Worm (Caenorhabditis elegans) whole organism, L1 larva: ENCODE measurements around the gene F53C3.6.

Experiments used
- C04F5.9 ChIP-seq: sonication (generic microtip); optimal IDR thresholded peaks from 2 replicates; lab custom pipeline; 2016; ENCODE audit warnings: missing genetic modification characterization, missing compliant biosample characterization
- Y116A8C.19 ChIP-seq: sonication (generic microtip); optimal IDR thresholded peaks from 2 replicates; lab custom pipeline; 2016; ENCODE audit warnings: missing compliant biosample characterization, missing genetic modification characterization, borderline replicate concordance
- aha-1 ChIP-seq: fragments of 150-350 bp; optimal IDR thresholded peaks from 2 replicates; lab custom pipeline; 2014; ENCODE audit warnings: missing biosample characterization, missing genetic modification characterization
- aly-2 ChIP-seq: fragments of 150-350 bp; optimal IDR thresholded peaks from 2 replicates; lab custom pipeline; 2014; ENCODE audit warnings: missing biosample characterization, missing genetic modification characterization
- ama-1 ChIP-seq: fragments of 150-350 bp; optimal IDR thresholded peaks from 2 replicates; lab custom pipeline; 2014
- ceh-8 ChIP-seq: fragments of 200-800 bp; sonication (Bioruptor generic); optimal IDR thresholded peaks from 2 replicates; lab custom pipeline; 2018; ENCODE audit warnings: mild to moderate bottlenecking, missing genetic modification characterization, moderate library complexity, missing compliant biosample characterization
- ceh-82 ChIP-seq, 3 experiments: fragments of 150-350 bp in 1 of 3; sonication (generic microtip) in 2 of 3; optimal IDR thresholded peaks; 2 replicates each; lab custom pipeline; 2014 to 2017; ENCODE audit warnings: missing biosample characterization in 3 of 3, missing genetic modification characterization in 3 of 3
- ceh-88 ChIP-seq: fragments of 200-800 bp; sonication (Bioruptor generic); IDR thresholded peaks from 2 replicates; pipeline ENCODE4 v1.3.6; 2022; ENCODE audit warnings: missing genetic modification characterization, missing compliant biosample characterization
- ces-1 ChIP-seq: fragments of 150-350 bp; optimal IDR thresholded peaks from 2 replicates; lab custom pipeline; 2014; ENCODE audit warnings: missing biosample characterization, missing genetic modification reagents, missing genetic modification characterization
- dpl-1 ChIP-seq, 3 experiments: fragments of 150-350 bp in 2 of 3; sonication (generic microtip) in 1 of 3; optimal IDR thresholded peaks; 2 replicates each; lab custom pipeline; 2014 to 2017; ENCODE audit warnings: missing biosample characterization in 3 of 3, missing genetic modification characterization in 3 of 3, missing genetic modification reagents in 3 of 3
- efl-1 ChIP-seq, 4 experiments: fragments of 150-350 bp; optimal IDR thresholded peaks in 3 of 4; peaks in 1 of 4; 1 replicate in 1 of 4; 2 replicates in 3 of 4; lab custom pipeline; 2014; ENCODE audit warnings: missing biosample characterization in 2 of 4, missing genetic modification characterization in 2 of 4, missing genetic modification reagents in 2 of 4
- efl-3 ChIP-seq: fragments of 200-800 bp; sonication (Bioruptor generic); optimal IDR thresholded peaks from 2 replicates; lab custom pipeline; 2018; ENCODE audit warnings: mild to moderate bottlenecking, missing genetic modification characterization, missing compliant biosample characterization
- egl-13 ChIP-seq: sonication (generic microtip); optimal IDR thresholded peaks from 2 replicates; lab custom pipeline; 2016; ENCODE audit warnings: missing genotype, missing genetic modification reagents, missing genetic modification characterization, missing compliant biosample characterization
- egl-27 ChIP-seq, 2 experiments: fragments of 150-350 bp in 1 of 2; sonication (generic microtip); optimal IDR thresholded peaks; 3 replicates each; lab custom pipeline; 2017 to 2018; ENCODE audit warnings: missing biosample characterization in 2 of 2, missing genetic modification characterization in 2 of 2, missing genetic modification reagents in 2 of 2
- ets-5 ChIP-seq: fragments of 200-800 bp; sonication (Bioruptor generic); IDR thresholded peaks from 2 replicates; pipeline ENCODE4 v1.3.6; 2022; ENCODE audit warnings: missing genetic modification characterization, missing compliant biosample characterization
- fkh-10 ChIP-seq: sonication (generic microtip); optimal IDR thresholded peaks from 2 replicates; lab custom pipeline; 2017; ENCODE audit warnings: missing biosample characterization, missing genetic modification reagents, missing genetic modification characterization
- fkh-4 ChIP-seq: sonication (generic microtip); optimal IDR thresholded peaks from 2 replicates; lab custom pipeline; 2016; ENCODE audit warnings: missing compliant biosample characterization, missing genetic modification characterization, borderline replicate concordance
- grh-1 ChIP-seq: fragments of 200-800 bp; sonication (Bioruptor generic); IDR thresholded peaks from 2 replicates; pipeline ENCODE4 v1.3.6; 2022; ENCODE audit warnings: missing genetic modification reagents, missing genetic modification characterization, missing compliant biosample characterization
- hlh-17 ChIP-seq: fragments of 200-800 bp; sonication (Bioruptor generic); optimal IDR thresholded peaks from 2 replicates; lab custom pipeline; 2018; ENCODE audit warnings: missing genetic modification characterization, mild to moderate bottlenecking, missing compliant biosample characterization, moderate library complexity, borderline replicate concordance
- irx-1 ChIP-seq: sonication (generic microtip); optimal IDR thresholded peaks from 2 replicates; lab custom pipeline; 2016; ENCODE audit warnings: missing genetic modification characterization, missing compliant biosample characterization
- jun-1 ChIP-seq: fragments of 150-350 bp; optimal IDR thresholded peaks from 2 replicates; lab custom pipeline; 2014; ENCODE audit warnings: missing biosample characterization, missing genetic modification reagents, missing genetic modification characterization
- lin-14 ChIP-seq: fragments of 200-800 bp; sonication (Bioruptor generic); optimal IDR thresholded peaks from 2 replicates; lab custom pipeline; 2018; ENCODE audit warnings: mild to moderate bottlenecking, missing genetic modification characterization, moderate library complexity, missing compliant biosample characterization
- lin-15B ChIP-seq: fragments of 150-350 bp; sonication (generic microtip); optimal IDR thresholded peaks from 3 replicates; lab custom pipeline; 2014; ENCODE audit warnings: missing biosample characterization, missing genetic modification characterization
- lin-35 ChIP-seq, 2 experiments: fragments of 150-350 bp; optimal IDR thresholded peaks; 2 replicates each; lab custom pipeline; 2014; ENCODE audit warnings: missing biosample characterization in 2 of 2, missing genetic modification characterization in 2 of 2, missing genetic modification reagents in 2 of 2
- lir-3 ChIP-seq: sonication (generic microtip); optimal IDR thresholded peaks from 2 replicates; lab custom pipeline; 2016; ENCODE audit warnings: mild to moderate bottlenecking, missing genetic modification characterization, moderate library complexity, missing compliant biosample characterization; ENCODE audit not compliant: poor library complexity
- lsy-2 ChIP-seq, 2 experiments: fragments of 150-350 bp; optimal IDR thresholded peaks; 2 replicates each; lab custom pipeline; 2014; ENCODE audit warnings: missing biosample characterization in 2 of 2, missing genetic modification characterization in 2 of 2
- mab-9 ChIP-seq: fragments of 200-800 bp; sonication (Bioruptor generic); IDR thresholded peaks from 2 replicates; pipeline ENCODE4 v1.3.6; 2022; ENCODE audit warnings: missing genetic modification reagents, missing genetic modification characterization, missing compliant biosample characterization
- mdl-1 ChIP-seq, 2 experiments: fragments of 150-350 bp; optimal IDR thresholded peaks; 2 replicates each; lab custom pipeline; 2014 to 2017; ENCODE audit warnings: missing biosample characterization in 2 of 2, missing genetic modification characterization in 2 of 2, inconsistent platforms in 1 of 2
- mef-2 ChIP-seq: fragments of 150-350 bp; optimal IDR thresholded peaks from 2 replicates; lab custom pipeline; 2014; ENCODE audit warnings: missing biosample characterization, missing genetic modification characterization
- nhr-11 ChIP-seq: fragments of 150-350 bp; optimal IDR thresholded peaks from 2 replicates; lab custom pipeline; 2014; ENCODE audit warnings: missing biosample characterization, missing genetic modification characterization
- nhr-19 ChIP-seq: fragments of 200-800 bp; sonication (Bioruptor generic); conservative IDR thresholded peaks from 2 replicates; pipeline ENCODE4 v1.3.6; 2022; ENCODE audit warnings: missing genetic modification characterization, missing compliant biosample characterization
- nhr-28 ChIP-seq: fragments of 150-350 bp; optimal IDR thresholded peaks from 2 replicates; lab custom pipeline; 2014; ENCODE audit warnings: missing biosample characterization, missing genetic modification characterization
- nhr-71 ChIP-seq: sonication (generic microtip); optimal IDR thresholded peaks from 2 replicates; lab custom pipeline; 2016; ENCODE audit warnings: mild to moderate bottlenecking, missing genetic modification characterization, moderate library complexity, missing compliant biosample characterization
- nhr-76 ChIP-seq: sonication (generic microtip); optimal IDR thresholded peaks from 2 replicates; lab custom pipeline; 2017; ENCODE audit warnings: missing biosample characterization, missing genetic modification characterization
- nhr-90 ChIP-seq: sonication (generic microtip); optimal IDR thresholded peaks from 2 replicates; lab custom pipeline; 2016; ENCODE audit warnings: mild to moderate bottlenecking, missing genetic modification characterization, missing compliant biosample characterization; ENCODE audit not compliant: poor library complexity
- pag-3 ChIP-seq: sonication (generic microtip); optimal IDR thresholded peaks from 2 replicates; lab custom pipeline; 2017; ENCODE audit warnings: missing genetic modification characterization, mild to moderate bottlenecking, missing compliant biosample characterization, antibody characterized with exemption, borderline replicate concordance; ENCODE audit not compliant: insufficient read depth
- pqm-1 ChIP-seq: sonication (generic microtip); optimal IDR thresholded peaks from 3 replicates; lab custom pipeline; 2017; ENCODE audit warnings: missing biosample characterization, missing genetic modification characterization
- skn-1 ChIP-seq: fragments of 150-350 bp; optimal IDR thresholded peaks from 2 replicates; lab custom pipeline; 2014; ENCODE audit warnings: missing biosample characterization, missing genetic modification characterization
- sox-4 ChIP-seq: sonication (generic microtip); optimal IDR thresholded peaks from 2 replicates; lab custom pipeline; 2016; ENCODE audit warnings: missing genetic modification characterization, missing compliant biosample characterization
- sptf-1 ChIP-seq: fragments of 150-350 bp; optimal IDR thresholded peaks from 2 replicates; lab custom pipeline; 2014; ENCODE audit warnings: missing biosample characterization, missing genetic modification characterization
- sup-37 ChIP-seq: fragments of 200-800 bp; sonication (Bioruptor generic); optimal IDR thresholded peaks from 2 replicates; lab custom pipeline; 2018; ENCODE audit warnings: mild to moderate bottlenecking, missing genetic modification characterization, missing compliant biosample characterization
- unc-130 ChIP-seq: fragments of 150-350 bp; optimal IDR thresholded peaks from 2 replicates; lab custom pipeline; 2017; ENCODE audit warnings: missing biosample characterization, missing genetic modification characterization, inconsistent platforms
- unc-30 ChIP-seq: sonication (generic microtip); optimal IDR thresholded peaks from 2 replicates; lab custom pipeline; 2017; ENCODE audit warnings: missing biosample characterization, missing genetic modification characterization
- unc-86 ChIP-seq: sonication (generic microtip); optimal IDR thresholded peaks from 2 replicates; lab custom pipeline; 2016; ENCODE audit warnings: missing genetic modification characterization, missing compliant biosample characterization
- unc-98 ChIP-seq: fragments of 200-800 bp; sonication (Bioruptor generic); IDR thresholded peaks from 2 replicates; pipeline ENCODE4 v1.3.6; 2022; ENCODE audit warnings: missing genetic modification characterization, missing compliant biosample characterization
- vab-15 ChIP-seq: sonication (generic microtip); optimal IDR thresholded peaks from 2 replicates; lab custom pipeline; 2017; ENCODE audit warnings: missing genotype, mild to moderate bottlenecking, missing genetic modification characterization, missing compliant biosample characterization
- zag-1 ChIP-seq: fragments of 150-350 bp; optimal IDR thresholded peaks from 2 replicates; lab custom pipeline; 2014; ENCODE audit warnings: missing biosample characterization, missing genetic modification characterization
- zip-4 ChIP-seq: fragments of 200-800 bp; sonication (Bioruptor generic); optimal IDR thresholded peaks from 2 replicates; lab custom pipeline; 2018; ENCODE audit warnings: mild to moderate bottlenecking, missing genetic modification characterization, moderate library complexity, missing compliant biosample characterization
- ztf-4 ChIP-seq: fragments of 150-350 bp; optimal IDR thresholded peaks from 2 replicates; lab custom pipeline; 2014; ENCODE audit warnings: missing biosample characterization, missing genetic modification characterization

The F53C3.6 gene

DNA sequence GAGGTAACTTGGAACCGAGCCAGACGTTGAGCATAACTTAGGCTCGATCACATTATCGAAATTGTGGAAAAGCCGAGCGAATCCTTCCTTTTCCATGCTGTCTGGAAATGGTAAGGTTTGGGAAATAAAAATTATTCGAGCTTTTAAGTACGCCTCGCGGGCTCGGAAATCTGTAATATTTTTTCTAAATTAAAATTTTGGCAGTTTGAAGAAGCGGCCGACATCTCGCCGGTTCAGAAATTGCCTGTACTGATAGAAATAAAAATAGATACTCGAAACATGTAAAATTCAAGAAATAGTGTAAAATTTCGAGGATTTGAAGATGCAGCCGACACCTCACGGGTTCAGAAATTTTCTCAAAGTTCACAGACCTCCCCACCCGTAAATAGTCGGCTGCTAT is 12.8 kb downstream of the F53C3.6 start, which contains the start of gene bcmo-2:
bcmo-2 (minus strand) TSS at position 101 of the 400 bp plus-strand sequence.
- TF ChIP-seq nhr-90 (tag; lab: Kevin White, UChicago) (no peak), efl-1 (optimal IDR thresholded peaks at IDR 0.05; lab: Kevin White, UChicago) (no peak), efl-1 (GFP tag; optimal IDR thresholded peaks at IDR 0.05 in 1 of 2; lab: Kevin White, UChicago) (peak in 1 of 2 experiments; percentile 69)

- TF ChIP-seq hlh-17 (GFP tag; lab: Kevin White, UChicago) (no peak), nhr-76 (tag; lab: Kevin White, UChicago) (no peak), unc-98 (GFP tag; lab: Robert Waterston, UW) (no peak), ceh-82 (tag; optimal IDR thresholded peaks at IDR 0.05; lab: Kevin White, UChicago) (peak in 1 of 3 experiments; percentile 23), jun-1 (no peak), unc-130 (no peak), unc-30 (tag; lab: Kevin White, UChicago) (no peak), nhr-28 (tag; lab: Kevin White, UChicago) (no peak), unc-86 (tag; lab: Kevin White, UChicago) (no peak), egl-13 (tag; lab: Kevin White, UChicago) (no peak), mab-9 (GFP tag; lab: Robert Waterston, UW) (no peak), lir-3 (tag; lab: Kevin White, UChicago) (no peak), nhr-11 (tag; lab: Kevin White, UChicago) (no peak), vab-15 (tag; lab: Kevin White, UChicago) (no peak), ama-1 (lab: Kevin White, UChicago) (no peak), lsy-2 (tag; optimal IDR thresholded peaks at IDR 0.05; lab: Kevin White, UChicago) (no peak), egl-27 (tag; optimal IDR thresholded peaks at IDR 0.05; lab: Kevin White, UChicago) (no peak), ceh-88 (GFP tag; lab: Robert Waterston, UW) (no peak), pqm-1 (tag; lab: Kevin White, UChicago) (no peak), zip-4 (no peak), lin-14 (GFP tag; lab: Kevin White, UChicago) (peak; percentile 67), ceh-8 (GFP tag; lab: Kevin White, UChicago) (no peak), irx-1 (tag; lab: Kevin White, UChicago) (no peak), efl-3 (GFP tag; lab: Kevin White, UChicago) (no peak), nhr-90 (tag; lab: Kevin White, UChicago) (peak; percentile 32), pag-3 (tag; lab: Kevin White, UChicago) (no peak), zag-1 (tag; lab: Kevin White, UChicago) (no peak), ets-5 (no peak), fkh-10 (no peak), grh-1 (GFP tag; lab: Robert Waterston, UW) (no peak), nhr-19 (GFP tag; lab: Robert Waterston, UW) (0 out of 2 replicates have a peak, but pooled peaks have one; percentile 16), C04F5.9 (tag; lab: Kevin White, UChicago) (no peak), efl-1 (optimal IDR thresholded peaks at IDR 0.05; lab: Kevin White, UChicago) (no peak), efl-1 (GFP tag; optimal IDR thresholded peaks at IDR 0.05 in 1 of 2; lab: Kevin White, UChicago) (peak in 1 of 2 experiments; percentile 44), sptf-1 (tag; lab: Kevin White, UChicago) (no peak), fkh-4 (no peak), aly-2 (tag; lab: Kevin White, UChicago) (no peak), skn-1 (tag; lab: Kevin White, UChicago) (no peak), ces-1 (GFP tag; lab: Kevin White, UChicago) (no peak), aha-1 (no peak), nhr-71 (tag; lab: Kevin White, UChicago) (peak; percentile 20), mef-2 (tag; lab: Kevin White, UChicago) (no peak), sup-37 (GFP tag; lab: Kevin White, UChicago) (no peak), Y116A8C.19 (no peak), dpl-1 (GFP tag; optimal IDR thresholded peaks at IDR 0.05; lab: Kevin White, UChicago) (no peak), sox-4 (tag; lab: Kevin White, UChicago) (no peak), lin-35 (GFP tag; optimal IDR thresholded peaks at IDR 0.05; lab: Kevin White, UChicago) (peak in 1 of 2 experiments; percentile 46), ztf-4 (tag; lab: Kevin White, UChicago) (no peak), lin-15B (tag; lab: Kevin White, UChicago) (no peak), mdl-1 (tag; optimal IDR thresholded peaks at IDR 0.05; lab: Kevin White, UChicago) (no peak)
Observed at ce11 chrII:3911284-3911683, 13.3 kb downstream of the F53C3.6 start.
